Fruit fly (Drosophila melanogaster) whole organism, embryonic: ENCODE measurements around the gene Bet3.

Source experiments
- ATbp ChIP-seq: fragments of 200-800 bp; sonication (Bioruptor generic); optimal IDR thresholded peaks from 2 replicates; lab custom pipeline; 2017; ENCODE audit warnings: missing biosample characterization, mild to moderate bottlenecking, missing genetic modification characterization, missing genetic modification reagents
- Bdp1 ChIP-seq: fragments of 200-800 bp; sonication (Bioruptor generic); optimal IDR thresholded peaks from 3 replicates; lab custom pipeline; 2016; ENCODE audit warnings: missing biosample characterization, missing genetic modification characterization
- CG1024 ChIP-seq: fragments of 200-800 bp; sonication (Bioruptor generic); IDR thresholded peaks from 2 replicates; pipeline ENCODE4 v1.3.6; 2022; ENCODE audit warnings: missing biosample characterization, missing genetic modification characterization
- CG10267 ChIP-seq: fragments of 200-800 bp; sonication (Bioruptor generic); optimal IDR thresholded peaks from 2 replicates; lab custom pipeline; 2018; ENCODE audit warnings: missing biosample characterization, mild to moderate bottlenecking, missing genetic modification characterization, moderate library complexity
- CG10543 ChIP-seq: fragments of 200-800 bp; sonication (Bioruptor generic); optimal IDR thresholded peaks from 3 replicates; lab custom pipeline; 2017; ENCODE audit warnings: missing biosample characterization, mild to moderate bottlenecking, missing genetic modification characterization, moderate library complexity
- CG10654 ChIP-seq: fragments of 200-800 bp; sonication (Bioruptor generic); optimal IDR thresholded peaks from 2 replicates; lab custom pipeline; 2016; ENCODE audit warnings: missing biosample characterization, missing genetic modification characterization
- CG11695 ChIP-seq: fragments of 200-800 bp; sonication (Bioruptor generic); IDR thresholded peaks from 3 replicates; pipeline ENCODE4 v1.3.6; 2022; ENCODE audit warnings: missing biosample characterization, missing genetic modification characterization
- CG13624 ChIP-seq: fragments of 200-800 bp; sonication (Bioruptor generic); optimal IDR thresholded peaks from 2 replicates; lab custom pipeline; 2016; ENCODE audit warnings: missing biosample characterization, missing genetic modification characterization
- CG15514 ChIP-seq: fragments of 200-800 bp; sonication (Bioruptor generic); optimal IDR thresholded peaks from 3 replicates; lab custom pipeline; 2017; ENCODE audit warnings: missing biosample characterization, missing genetic modification characterization, mild to moderate bottlenecking, moderate library complexity, missing genetic modification reagents
- CG1603 ChIP-seq: fragments of 200-800 bp; sonication (Bioruptor generic); optimal IDR thresholded peaks from 2 replicates; lab custom pipeline; 2019; ENCODE audit warnings: missing biosample characterization, mild to moderate bottlenecking, missing genetic modification characterization, moderate library complexity
- CG16863 ChIP-seq: fragments of 200-800 bp; sonication (Bioruptor generic); optimal IDR thresholded peaks from 3 replicates; lab custom pipeline; 2016; ENCODE audit warnings: missing biosample characterization, missing genetic modification characterization
- CG17361 ChIP-seq: fragments of 200-800 bp; sonication (Bioruptor generic); IDR thresholded peaks from 3 replicates; pipeline ENCODE4 v1.3.6; 2022; ENCODE audit warnings: missing biosample characterization, missing genetic modification characterization
- CG2120 ChIP-seq: fragments of 200-800 bp; sonication (Bioruptor generic); optimal IDR thresholded peaks from 3 replicates; lab custom pipeline; 2016; ENCODE audit warnings: missing biosample characterization, missing genetic modification characterization
- CG2875 ChIP-seq: fragments of 200-800 bp; sonication (Bioruptor generic); optimal IDR thresholded peaks from 2 replicates; lab custom pipeline; 2017; ENCODE audit warnings: missing biosample characterization, mild to moderate bottlenecking, missing genetic modification characterization, missing genetic modification reagents
- CG31224 ChIP-seq: fragments of 200-800 bp; sonication (Bioruptor generic); IDR thresholded peaks from 2 replicates; pipeline ENCODE4 v1.3.6; 2022; ENCODE audit warnings: missing biosample characterization, missing genetic modification characterization
- CG6683 ChIP-seq: fragments of 200-800 bp; sonication (Bioruptor generic); optimal IDR thresholded peaks from 2 replicates; lab custom pipeline; 2017; ENCODE audit warnings: missing biosample characterization, mild to moderate bottlenecking, missing genetic modification characterization, missing genetic modification reagents
- CG7556 ChIP-seq: fragments of 200-800 bp; sonication (Bioruptor generic); optimal IDR thresholded peaks from 2 replicates; lab custom pipeline; 2017; ENCODE audit warnings: missing biosample characterization, mild to moderate bottlenecking, missing genetic modification characterization
- CkIIα-i1 ChIP-seq: fragments of 200-800 bp; sonication (Bioruptor generic); IDR thresholded peaks from 2 replicates; pipeline ENCODE4 v1.3.6; 2022; ENCODE audit warnings: missing biosample characterization, missing genetic modification characterization
- Dip2 ChIP-seq: fragments of 200-800 bp; sonication (Bioruptor generic); IDR thresholded peaks from 2 replicates; pipeline ENCODE4 v1.3.6; 2022; ENCODE audit warnings: missing biosample characterization, missing genetic modification characterization
- Dref ChIP-seq: fragments of 200-800 bp; sonication (Bioruptor generic); IDR thresholded peaks from 2 replicates; pipeline ENCODE4 v1.3.6; 2022; ENCODE audit warnings: missing biosample characterization, missing genetic modification characterization
- Drgx ChIP-seq: fragments of 200-800 bp; sonication (Bioruptor generic); IDR thresholded peaks from 2 replicates; pipeline ENCODE4 v1.3.6; 2022; ENCODE audit warnings: missing biosample characterization, missing genetic modification characterization
- E2f2 ChIP-seq: fragments of 200-800 bp; sonication (Bioruptor generic); IDR thresholded peaks from 2 replicates; pipeline ENCODE4 v1.3.6; 2022; ENCODE audit warnings: missing biosample characterization, missing genetic modification characterization
- Eip74EF ChIP-seq, 2 experiments: fragments of 200-800 bp in 1 of 2; fragments of >200 bp in 1 of 2; sonication (Bioruptor generic) in 1 of 2; optimal IDR thresholded peaks; 2 replicates each; lab custom pipeline; 2017 to 2019; ENCODE audit warnings: missing biosample characterization in 2 of 2, missing genetic modification characterization in 2 of 2, mild to moderate bottlenecking in 1 of 2, moderate library complexity in 1 of 2
- Elba2 ChIP-seq: fragments of 200-800 bp; sonication (Bioruptor generic); optimal IDR thresholded peaks from 3 replicates; lab custom pipeline; 2016; ENCODE audit warnings: missing biosample characterization, missing genetic modification characterization
- Gsc ChIP-seq: fragments of 200-800 bp; sonication (Bioruptor generic); IDR thresholded peaks from 2 replicates; pipeline ENCODE4 v1.3.6; 2022; ENCODE audit warnings: missing biosample characterization, missing genetic modification characterization
- Hmr ChIP-seq: fragments of 200-800 bp; sonication (Bioruptor generic); optimal IDR thresholded peaks from 3 replicates; lab custom pipeline; 2017; ENCODE audit warnings: mild to moderate bottlenecking, missing biosample characterization, missing genetic modification reagents, missing genetic modification characterization
- Kr ChIP-seq: fragments of 200-800 bp; sonication (Bioruptor generic); optimal IDR thresholded peaks from 2 replicates; lab custom pipeline; 2017; ENCODE audit warnings: missing biosample characterization, mild to moderate bottlenecking, missing genetic modification characterization
- Nf-YC ChIP-seq: fragments of 200-800 bp; optimal IDR thresholded peaks from 3 replicates; lab custom pipeline; 2019; ENCODE audit warnings: missing biosample characterization, mild to moderate bottlenecking, missing genetic modification characterization, moderate library complexity
- Poxn ChIP-seq: fragments of 200-800 bp; sonication (Bioruptor generic); IDR thresholded peaks from 2 replicates; pipeline ENCODE4 v1.3.6; 2022; ENCODE audit warnings: missing biosample characterization, missing genetic modification characterization
- Rx ChIP-seq: fragments of 200-800 bp; sonication (Bioruptor generic); IDR thresholded peaks from 2 replicates; pipeline ENCODE4 v1.3.6; 2022; ENCODE audit warnings: missing biosample characterization, missing genetic modification characterization
- ac ChIP-seq: fragments of 200-800 bp; sonication (Bioruptor generic); optimal IDR thresholded peaks from 3 replicates; lab custom pipeline; 2017; ENCODE audit warnings: missing biosample characterization, mild to moderate bottlenecking, missing genetic modification characterization
- ash1 ChIP-seq: fragments of 200-800 bp; sonication (Bioruptor generic); optimal IDR thresholded peaks from 2 replicates; lab custom pipeline; 2018; ENCODE audit warnings: missing biosample characterization, mild to moderate bottlenecking, missing genetic modification characterization
- bigmax ChIP-seq: fragments of 200-800 bp; sonication (Bioruptor generic); optimal IDR thresholded peaks from 2 replicates; lab custom pipeline; 2018; ENCODE audit warnings: missing biosample characterization, mild to moderate bottlenecking, missing genetic modification characterization
- emc ChIP-seq: fragments of 200-800 bp; sonication (Bioruptor generic); optimal IDR thresholded peaks from 2 replicates; lab custom pipeline; 2016; ENCODE audit warnings: missing biosample characterization, missing genetic modification characterization
- gro ChIP-seq: fragments of 200-800 bp; sonication (Bioruptor generic); optimal IDR thresholded peaks from 2 replicates; lab custom pipeline; 2016; ENCODE audit warnings: missing biosample characterization, missing genetic modification characterization
- hkb ChIP-seq, 2 experiments: fragments of 200-800 bp in 1 of 2; fragments of >200 bp in 1 of 2; sonication (Bioruptor generic) in 1 of 2; IDR thresholded peaks in 1 of 2; optimal IDR thresholded peaks in 1 of 2; 2 replicates each; pipeline versions ENCODE4 v1.3.6 to Lab custom; 2017 to 2022; ENCODE audit warnings: missing biosample characterization in 1 of 2, missing genetic modification characterization in 1 of 2
- lab ChIP-seq: fragments of 200-800 bp; sonication (Bioruptor generic); optimal IDR thresholded peaks from 3 replicates; lab custom pipeline; 2017; ENCODE audit warnings: missing biosample characterization, missing genetic modification characterization, mild to moderate bottlenecking, moderate library complexity, missing genetic modification reagents
- lola ChIP-seq, 3 experiments: fragments of >200 bp in 2 of 3; fragments of 200-800 bp in 1 of 3; sonication (Bioruptor generic) in 1 of 3; optimal IDR thresholded peaks; 2 replicates each; lab custom pipeline; 2017 to 2019; ENCODE audit warnings: missing biosample characterization in 3 of 3, missing genetic modification characterization in 3 of 3, mild to moderate bottlenecking in 1 of 3, moderate library complexity in 1 of 3
- maf-S ChIP-seq: fragments of 200-800 bp; sonication (Bioruptor generic); optimal IDR thresholded peaks from 2 replicates; lab custom pipeline; 2016; ENCODE audit warnings: missing biosample characterization, missing genetic modification characterization
- mam ChIP-seq: fragments of 200-800 bp; sonication (Bioruptor generic); optimal IDR thresholded peaks from 3 replicates; lab custom pipeline; 2016; ENCODE audit warnings: missing biosample characterization, missing genetic modification characterization
- nerfin-2 ChIP-seq: fragments of 200-800 bp; sonication (Bioruptor generic); IDR thresholded peaks from 2 replicates; pipeline ENCODE4 v1.3.6; 2022; ENCODE audit warnings: missing biosample characterization, missing genetic modification characterization; ENCODE audit not compliant: partially characterized antibody
- oc ChIP-seq: fragments of 200-800 bp; sonication (Bioruptor generic); optimal IDR thresholded peaks from 2 replicates; lab custom pipeline; 2018; ENCODE audit warnings: missing biosample characterization, mild to moderate bottlenecking, missing genetic modification characterization, moderate library complexity
- odd ChIP-seq: fragments of 200-800 bp; sonication (Bioruptor generic); optimal IDR thresholded peaks from 2 replicates; lab custom pipeline; 2017; ENCODE audit warnings: missing biosample characterization, mild to moderate bottlenecking, missing genetic modification characterization
- pzg ChIP-seq: fragments of 200-800 bp; sonication (Bioruptor generic); optimal IDR thresholded peaks from 3 replicates; lab custom pipeline; 2018; ENCODE audit warnings: missing biosample characterization, mild to moderate bottlenecking, missing genetic modification characterization, moderate library complexity
- shn ChIP-seq: fragments of 200-800 bp; sonication (Bioruptor generic); optimal IDR thresholded peaks from 3 replicates; lab custom pipeline; 2016; ENCODE audit warnings: missing biosample characterization, missing genetic modification characterization
- sisA ChIP-seq: fragments of 200-800 bp; sonication (Bioruptor generic); IDR thresholded peaks from 2 replicates; pipeline ENCODE4 v1.3.6; 2022; ENCODE audit warnings: missing biosample characterization, missing genetic modification characterization
- ssp ChIP-seq: fragments of 200-800 bp; sonication (Bioruptor generic); IDR thresholded peaks from 2 replicates; pipeline ENCODE4 v1.3.6; 2022; ENCODE audit warnings: missing biosample characterization, missing genetic modification characterization
- zfh2 ChIP-seq: fragments of 200-800 bp; sonication (Bioruptor generic); optimal IDR thresholded peaks from 2 replicates; lab custom pipeline; 2016; ENCODE audit warnings: missing biosample characterization, missing genetic modification characterization

Bet3 gene

dm6 chr3L:9422636-9423419 lies 19.2 kb downstream of the Bet3 start, which contains the start of gene aay (continued):
- TF ChIP-seq Dip2 (GFP tag; lab: Robert Waterston, UW) = peak; percentile 42; the same call in 1 of the 2 replicates
- peak; percentile 94 for TF ChIP-seq CG31224 (GFP tag; lab: Robert Waterston, UW)
- TF ChIP-seq CG6683 (GFP tag; lab: Kevin White, UChicago) = peak; percentile 97
- TF ChIP-seq shn (GFP tag; lab: Kevin White, UChicago) = peak; percentile 95
- TF ChIP-seq Nf-YC (tag; lab: Kevin White, UChicago) = peak; percentile 93
- TF ChIP-seq CG10543 (GFP tag; lab: Kevin White, UChicago) = peak; percentile 97
- peak; percentile 98 for TF ChIP-seq CG11695 (GFP tag; lab: Robert Waterston, UW)
- TF ChIP-seq gro (GFP tag; lab: Kevin White, UChicago) = peak; percentile 98
- TF ChIP-seq Dref = peak; percentile 40
- TF ChIP-seq CG2875 (GFP tag; lab: Kevin White, UChicago) = peak; percentile 99
- no peak for TF ChIP-seq hkb (optimal IDR thresholded peaks at IDR 0.05; lab: Kevin White, UChicago)
- peak; percentile 99 for TF ChIP-seq hkb (GFP tag; IDR thresholded peaks at IDR 0.05; lab: Robert Waterston, UW)
- TF ChIP-seq Bdp1 (GFP tag; lab: Kevin White, UChicago) = peak; percentile 94
- peak; percentile 95 for TF ChIP-seq Gsc (GFP tag; lab: Robert Waterston, UW)
- peak; percentile 97 for TF ChIP-seq CG1603 (tag; lab: Kevin White, UChicago)
- TF ChIP-seq CG16863 = peak; percentile 97
- TF ChIP-seq nerfin-2 = no peak
- TF ChIP-seq oc = peak; percentile 99
- TF ChIP-seq CG10267 (tag; lab: Kevin White, UChicago) = peak; percentile 99
- TF ChIP-seq CkIIα-i1 = peak; percentile 91
- TF ChIP-seq pzg = peak; percentile 17
- peak; percentile 97 for TF ChIP-seq mam
- peak; percentile 99 for TF ChIP-seq Hmr
- TF ChIP-seq Elba2 (GFP tag; lab: Kevin White, UChicago) = peak; percentile 93
- peak; percentile 94 for TF ChIP-seq emc (GFP tag; lab: Kevin White, UChicago)
- TF ChIP-seq Kr = peak; percentile 75
- TF ChIP-seq sisA = peak; percentile 98
- TF ChIP-seq bigmax (GFP tag; lab: Kevin White, UChicago) = peak; percentile 82
- peak; percentile 98 for TF ChIP-seq Rx (GFP tag; lab: Robert Waterston, UW)
- peak; percentile 87 for TF ChIP-seq ash1 (GFP tag; lab: Kevin White, UChicago)
- peak in 1 of 3 experiments; percentile 99 for TF ChIP-seq lola (GFP tag; optimal IDR thresholded peaks at IDR 0.05; lab: Kevin White, UChicago)
- peak; percentile 99 for TF ChIP-seq CG13624 (GFP tag; lab: Kevin White, UChicago)
- peak; percentile 92 for TF ChIP-seq ssp (GFP tag; lab: Robert Waterston, UW)
- TF ChIP-seq ac (GFP tag; lab: Kevin White, UChicago) = peak; percentile 98
- TF ChIP-seq CG15514 (GFP tag; lab: Kevin White, UChicago) = peak; percentile 94
- peak; percentile 95 for TF ChIP-seq maf-S (GFP tag; lab: Kevin White, UChicago)
- peak; percentile 98 for TF ChIP-seq odd (GFP tag; lab: Kevin White, UChicago)
- TF ChIP-seq CG2120 (GFP tag; lab: Kevin White, UChicago) = peak; percentile 99
- TF ChIP-seq CG1024 (GFP tag; lab: Robert Waterston, UW) = peak; percentile 95
- peak; percentile 96 for TF ChIP-seq zfh2
- peak; percentile 87 for TF ChIP-seq E2f2 (GFP tag; lab: Robert Waterston, UW)
- peak in 1 of 2 experiments; percentile 100 for TF ChIP-seq Eip74EF (GFP tag; optimal IDR thresholded peaks at IDR 0.05; lab: Kevin White, UChicago)
- TF ChIP-seq CG17361 (GFP tag; lab: Robert Waterston, UW) = peak; percentile 99
- TF ChIP-seq Poxn = peak; percentile 90
- TF ChIP-seq Drgx (GFP tag; lab: Robert Waterston, UW) = peak; percentile 98
- peak; percentile 99 for TF ChIP-seq ATbp
- peak; percentile 98 for TF ChIP-seq CG10654
- peak; percentile 99 for TF ChIP-seq lab
- TF ChIP-seq CG7556 = peak; percentile 99
